Worm (Caenorhabditis elegans) whole organism, L2 larva: ENCODE results near the gene C53A5.2.

Experiments
- C34F6.9 ChIP-seq: fragments of 150-350 bp; optimal IDR thresholded peaks from 2 replicates; lab custom pipeline; 2014; ENCODE audit warnings: missing biosample characterization, missing genetic modification characterization
- F13H6.1 ChIP-seq: sonication (generic microtip); optimal IDR thresholded peaks from 2 replicates; lab custom pipeline; 2016; ENCODE audit warnings: missing genetic modification characterization, missing compliant biosample characterization
- R02D3.7 ChIP-seq: fragments of 150-350 bp; optimal IDR thresholded peaks from 2 replicates; lab custom pipeline; 2014; ENCODE audit warnings: missing biosample characterization, missing genetic modification characterization
- Y55F3AM.14 ChIP-seq: fragments of 200-800 bp; sonication (Bioruptor generic); optimal IDR thresholded peaks from 2 replicates; lab custom pipeline; 2018; ENCODE audit warnings: mild to moderate bottlenecking, missing genetic modification characterization, missing compliant biosample characterization
- ZK546.5 ChIP-seq: sonication (generic microtip); optimal IDR thresholded peaks from 2 replicates; lab custom pipeline; 2017; ENCODE audit warnings: missing biosample characterization, missing genetic modification characterization
- alr-1 ChIP-seq: fragments of 150-350 bp; optimal IDR thresholded peaks from 2 replicates; lab custom pipeline; 2014; ENCODE audit warnings: missing biosample characterization, missing genetic modification characterization
- aly-2 ChIP-seq: fragments of 150-350 bp; optimal IDR thresholded peaks from 2 replicates; lab custom pipeline; 2014; ENCODE audit warnings: missing biosample characterization, missing genetic modification characterization
- ama-1 ChIP-seq: fragments of 150-350 bp; optimal IDR thresholded peaks from 2 replicates; lab custom pipeline; 2018; ENCODE audit warnings: inconsistent platforms
- blmp-1 ChIP-seq: sonication (generic microtip); optimal IDR thresholded peaks from 2 replicates; lab custom pipeline; 2017; ENCODE audit warnings: missing genetic modification characterization, mild to moderate bottlenecking, missing compliant biosample characterization, antibody characterized with exemption, moderate library complexity; ENCODE audit not compliant: insufficient read depth
- ceh-16 ChIP-seq: fragments of 150-350 bp; optimal IDR thresholded peaks from 2 replicates; lab custom pipeline; 2014; ENCODE audit warnings: missing biosample characterization, missing genetic modification characterization
- ceh-82 ChIP-seq: fragments of 150-350 bp; optimal IDR thresholded peaks from 2 replicates; lab custom pipeline; 2014; ENCODE audit warnings: missing biosample characterization, missing genetic modification characterization
- crh-2 ChIP-seq: sonication (generic microtip); optimal IDR thresholded peaks from 2 replicates; lab custom pipeline; 2017; ENCODE audit warnings: missing biosample characterization, missing genetic modification characterization
- dmd-4 ChIP-seq: sonication (generic microtip); optimal IDR thresholded peaks from 2 replicates; lab custom pipeline; 2017; ENCODE audit warnings: missing biosample characterization, missing genetic modification characterization
- egl-27 ChIP-seq: sonication (generic microtip); optimal IDR thresholded peaks from 3 replicates; lab custom pipeline; 2017; ENCODE audit warnings: missing biosample characterization, missing genetic modification reagents, missing genetic modification characterization
- elt-1 ChIP-seq: fragments of 150-350 bp; optimal IDR thresholded peaks from 2 replicates; lab custom pipeline; 2014; ENCODE audit warnings: missing biosample characterization, missing genetic modification characterization
- elt-3 ChIP-seq: sonication (generic microtip); optimal IDR thresholded peaks from 2 replicates; lab custom pipeline; 2017; ENCODE audit warnings: missing biosample characterization, missing genetic modification characterization
- fos-1 ChIP-seq: fragments of 150-350 bp; optimal IDR thresholded peaks from 2 replicates; lab custom pipeline; 2014; ENCODE audit warnings: missing biosample characterization, missing genetic modification characterization
- gmeb-1 ChIP-seq: fragments of 150-350 bp; optimal IDR thresholded peaks from 2 replicates; lab custom pipeline; 2014; ENCODE audit warnings: missing biosample characterization, missing genetic modification characterization
- lin-11 ChIP-seq: fragments of 150-350 bp; sonication (generic microtip); optimal IDR thresholded peaks from 2 replicates; lab custom pipeline; 2014; ENCODE audit warnings: missing biosample characterization, missing genetic modification characterization, inconsistent platforms, mixed read lengths
- lin-39 ChIP-seq: fragments of 150-350 bp; optimal IDR thresholded peaks from 2 replicates; lab custom pipeline; 2014; ENCODE audit warnings: missing biosample characterization, missing genetic modification reagents, missing genetic modification characterization
- lsy-2 ChIP-seq, 2 experiments: fragments of 150-350 bp in 1 of 2; sonication (generic microtip) in 1 of 2; optimal IDR thresholded peaks; 2 replicates each; lab custom pipeline; 2014 to 2017; ENCODE audit warnings: missing biosample characterization in 2 of 2, missing genetic modification characterization in 2 of 2
- mab-5 ChIP-seq: fragments of 150-350 bp; optimal IDR thresholded peaks from 2 replicates; lab custom pipeline; 2014; ENCODE audit warnings: missing biosample characterization, missing genetic modification characterization
- mbf-1 ChIP-seq: sonication (generic microtip); optimal IDR thresholded peaks from 2 replicates; lab custom pipeline; 2017; ENCODE audit warnings: missing biosample characterization, missing genetic modification characterization
- mdl-1 ChIP-seq, 2 experiments: fragments of 150-350 bp in 1 of 2; sonication (generic microtip) in 1 of 2; optimal IDR thresholded peaks; 2 replicates each; lab custom pipeline; 2017; ENCODE audit warnings: missing biosample characterization in 2 of 2, missing genetic modification characterization in 2 of 2
- nhr-10 ChIP-seq: sonication (generic microtip); optimal IDR thresholded peaks from 2 replicates; lab custom pipeline; 2017; ENCODE audit warnings: missing biosample characterization, missing genetic modification characterization
- nhr-11 ChIP-seq: fragments of 150-350 bp; optimal IDR thresholded peaks from 2 replicates; lab custom pipeline; 2014; ENCODE audit warnings: missing biosample characterization, missing genetic modification characterization
- nhr-12 ChIP-seq: fragments of 150-350 bp; optimal IDR thresholded peaks from 2 replicates; lab custom pipeline; 2014; ENCODE audit warnings: missing biosample characterization, missing genetic modification characterization
- nhr-129 ChIP-seq: fragments of 150-350 bp; optimal IDR thresholded peaks from 2 replicates; lab custom pipeline; 2014; ENCODE audit warnings: missing biosample characterization, missing genetic modification characterization
- nhr-21 ChIP-seq: fragments of 150-350 bp; optimal IDR thresholded peaks from 2 replicates; lab custom pipeline; 2014; ENCODE audit warnings: missing biosample characterization, missing genetic modification characterization
- nhr-23 ChIP-seq: fragments of 150-350 bp; optimal IDR thresholded peaks from 2 replicates; lab custom pipeline; 2014; ENCODE audit warnings: missing biosample characterization, missing genetic modification reagents, missing genetic modification characterization
- nhr-237 ChIP-seq: fragments of 150-350 bp; optimal IDR thresholded peaks from 2 replicates; lab custom pipeline; 2014; ENCODE audit warnings: missing biosample characterization, missing genetic modification characterization
- nhr-25 ChIP-seq: fragments of 150-350 bp; sonication (generic microtip); optimal IDR thresholded peaks from 3 replicates; lab custom pipeline; 2014; ENCODE audit warnings: missing biosample characterization, missing genetic modification characterization
- nhr-6 ChIP-seq: fragments of 150-350 bp; optimal IDR thresholded peaks from 2 replicates; lab custom pipeline; 2014; ENCODE audit warnings: missing biosample characterization, missing genetic modification characterization
- nhr-77 ChIP-seq: fragments of 150-350 bp; optimal IDR thresholded peaks from 2 replicates; lab custom pipeline; 2014; ENCODE audit warnings: missing biosample characterization, missing genetic modification characterization
- peb-1 ChIP-seq: fragments of 150-350 bp; optimal IDR thresholded peaks from 2 replicates; lab custom pipeline; 2014; ENCODE audit warnings: missing biosample characterization, missing genetic modification characterization
- skn-1 ChIP-seq: sonication (generic microtip); optimal IDR thresholded peaks from 2 replicates; lab custom pipeline; 2017; ENCODE audit warnings: missing biosample characterization, missing genetic modification characterization
- sma-3 ChIP-seq: sonication (generic microtip); optimal IDR thresholded peaks from 2 replicates; lab custom pipeline; 2016; ENCODE audit warnings: missing genetic modification reagents, missing genetic modification characterization, missing compliant biosample characterization
- sma-9 ChIP-seq, 2 experiments: fragments of 150-350 bp in 1 of 2; sonication (generic microtip) in 1 of 2; optimal IDR thresholded peaks; 2 replicates each; lab custom pipeline; 2014 to 2016; ENCODE audit warnings: missing genetic modification characterization in 2 of 2, mild to moderate bottlenecking in 1 of 2, missing biosample characterization in 1 of 2, missing compliant biosample characterization in 1 of 2, missing genetic modification reagents in 1 of 2, moderate library complexity in 1 of 2
- unc-39 ChIP-seq: fragments of 150-350 bp; optimal IDR thresholded peaks from 2 replicates; lab custom pipeline; 2014; ENCODE audit warnings: missing biosample characterization, missing genetic modification characterization
- unc-55 ChIP-seq: fragments of 150-350 bp; sonication (generic microtip); optimal IDR thresholded peaks from 3 replicates; lab custom pipeline; 2014; ENCODE audit warnings: missing biosample characterization, missing genetic modification reagents, missing genetic modification characterization
- unc-62 ChIP-seq: fragments of 150-350 bp; optimal IDR thresholded peaks from 2 replicates; lab custom pipeline; 2014; ENCODE audit warnings: missing biosample characterization, missing genetic modification reagents, missing genetic modification characterization
- ztf-1 ChIP-seq: fragments of 200-800 bp; sonication (Bioruptor generic); conservative IDR thresholded peaks from 2 replicates; pipeline ENCODE4 v1.3.6; 2022; ENCODE audit warnings: missing genetic modification characterization, missing compliant biosample characterization
- ztf-11 ChIP-seq: sonication (generic microtip); optimal IDR thresholded peaks from 2 replicates; lab custom pipeline; 2017; ENCODE audit warnings: missing biosample characterization, missing genetic modification characterization
- ztf-4 ChIP-seq: fragments of 150-350 bp; optimal IDR thresholded peaks from 2 replicates; lab custom pipeline; 2014; ENCODE audit warnings: missing biosample characterization, missing genetic modification characterization

Gene C53A5.2

DNA sequence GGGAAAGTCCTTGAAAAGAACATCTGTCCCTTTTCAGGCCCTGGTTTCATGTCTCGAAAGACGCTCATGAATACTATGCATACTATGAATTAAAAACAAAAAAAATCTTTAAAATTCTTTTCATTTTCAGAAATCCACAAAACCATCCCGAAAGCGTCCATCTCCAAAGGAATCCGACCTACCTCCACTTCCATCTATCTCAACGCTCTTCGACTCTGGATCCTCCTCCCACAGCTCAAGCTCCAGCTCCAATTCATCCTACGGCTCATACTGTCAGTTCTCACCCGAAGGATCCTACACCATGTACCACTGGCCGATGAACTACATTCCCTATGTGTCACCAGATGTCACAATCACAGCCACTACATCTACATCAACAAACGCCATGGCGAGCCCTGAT is 14.4 kb downstream of the C53A5.2 start:
- TF ChIP-seq mbf-1 (tag; lab: Kevin White, UChicago) (no peak), mdl-1 (tag; optimal IDR thresholded peaks at IDR 0.05; lab: Kevin White, UChicago) (no peak), ceh-16 (tag; lab: Kevin White, UChicago) (no peak), egl-27 (tag; lab: Kevin White, UChicago) (no peak), nhr-129 (tag; lab: Kevin White, UChicago) (no peak), ama-1 (lab: Kevin White, UChicago) (no peak), lin-39 (tag; lab: Kevin White, UChicago) (no peak), ztf-11 (tag; lab: Kevin White, UChicago) (no peak), mab-5 (tag; lab: Kevin White, UChicago) (no peak), blmp-1 (no peak), skn-1 (tag; lab: Kevin White, UChicago) (no peak), ztf-1 (GFP tag; lab: Robert Waterston, UW) (no peak), sma-9 (GFP tag; optimal IDR thresholded peaks at IDR 0.05; lab: Kevin White, UChicago) (no peak), sma-9 (tag; optimal IDR thresholded peaks at IDR 0.05; lab: Kevin White, UChicago) (no peak), nhr-12 (tag; lab: Kevin White, UChicago) (no peak), Y55F3AM.14 (GFP tag; lab: Kevin White, UChicago) (no peak), unc-55 (GFP tag; lab: Kevin White, UChicago) (no peak)

DNA sequence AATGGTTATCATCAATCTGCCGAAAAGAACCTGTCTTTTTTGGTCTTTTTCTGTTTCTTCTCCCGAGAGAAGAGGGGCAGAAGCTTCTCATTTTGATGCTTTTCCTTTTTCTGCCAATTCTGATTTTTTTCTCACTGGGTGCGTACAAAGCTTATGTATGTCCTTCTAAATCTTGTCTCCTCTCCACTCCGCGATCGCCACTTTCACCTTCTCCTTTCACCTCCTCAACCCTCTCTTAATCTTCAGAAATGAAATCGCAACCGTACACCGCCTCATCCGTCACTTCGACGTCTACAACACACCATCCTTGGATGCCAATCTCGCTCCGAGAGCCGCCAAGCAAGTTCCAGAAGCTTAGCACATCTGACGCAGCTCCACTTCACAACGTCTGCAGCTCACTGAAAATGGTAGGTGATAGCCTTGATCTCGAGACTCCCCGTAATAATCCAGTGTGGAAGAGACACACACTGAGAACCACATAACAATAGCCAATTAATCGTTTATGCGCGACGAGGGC is 14.9 kb downstream of the C53A5.2 start, which contains the start of gene R02D5.1:
Gene R02D5.1, plus strand, starts transcription at position 245 of the 517 bp plus-strand sequence.
- TF ChIP-seq C34F6.9 (no peak), F13H6.1 (no peak), fos-1 (tag; lab: Kevin White, UChicago) (no peak), R02D3.7 (tag; lab: Kevin White, UChicago) (no peak), lin-11 (no peak), peb-1 (tag; lab: Kevin White, UChicago) (no peak), nhr-12 (tag; lab: Kevin White, UChicago) (no peak), alr-1 (tag; lab: Kevin White, UChicago) (no peak), blmp-1 (peak; percentile 88)
- TF ChIP-seq, all 48 proteins: peak for 1

DNA sequence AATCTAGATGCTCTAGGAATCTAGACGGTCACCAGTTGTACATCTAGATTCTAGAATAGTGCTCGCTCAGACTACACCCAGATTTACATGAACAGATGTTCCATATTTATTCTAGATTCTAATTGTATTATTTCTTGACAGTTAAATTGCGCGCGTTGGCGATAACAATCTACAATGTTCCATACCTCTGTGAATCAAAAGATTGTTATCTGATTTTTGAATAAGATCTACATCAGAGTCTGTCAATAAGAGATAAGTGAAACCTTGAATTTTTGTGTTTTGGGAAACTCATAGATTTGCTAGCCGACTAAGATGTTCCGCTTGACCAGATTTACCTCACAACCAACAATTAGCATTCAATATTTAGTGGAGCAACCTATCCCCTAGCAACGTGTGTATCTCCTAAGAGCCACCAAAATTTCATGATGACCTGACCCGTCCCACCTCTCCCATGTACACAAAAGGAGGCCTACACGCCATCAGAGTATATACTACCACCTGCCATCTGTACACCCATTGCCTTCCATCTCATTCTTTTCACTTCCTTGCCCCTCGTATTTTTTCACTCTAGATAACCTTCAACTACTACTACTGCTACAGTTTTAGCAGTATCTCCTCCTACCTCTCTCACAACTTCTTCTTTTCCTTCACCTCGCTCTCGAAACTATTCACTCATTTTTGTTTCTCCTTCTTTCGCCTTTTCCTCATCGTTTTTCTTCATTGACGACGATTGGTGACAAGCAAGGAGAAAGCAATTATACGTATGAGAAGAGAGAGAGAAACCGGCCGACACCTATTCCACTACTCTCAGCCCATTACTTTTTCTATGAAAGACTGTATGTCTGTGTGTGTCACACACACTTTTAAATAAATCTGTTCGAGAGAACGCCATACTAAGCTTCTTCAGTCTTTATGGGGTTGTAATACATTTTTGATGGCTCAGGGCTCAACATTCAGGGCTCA is 16.0 kb downstream of the C53A5.2 start:
- TF ChIP-seq F13H6.1 (no peak), sma-9 (GFP tag; optimal IDR thresholded peaks at IDR 0.05; lab: Kevin White, UChicago) (peak; percentile 94), sma-9 (tag; optimal IDR thresholded peaks at IDR 0.05; lab: Kevin White, UChicago) (no peak), nhr-129 (tag; lab: Kevin White, UChicago) (no peak), elt-3 (tag; lab: Kevin White, UChicago) (no peak), gmeb-1 (no peak), unc-62 (GFP tag; lab: Kevin White, UChicago) (no peak), nhr-10 (tag; lab: Kevin White, UChicago) (no peak), ZK546.5 (tag; lab: Kevin White, UChicago) (no peak), fos-1 (tag; lab: Kevin White, UChicago) (no peak), Y55F3AM.14 (GFP tag; lab: Kevin White, UChicago) (no peak), peb-1 (tag; lab: Kevin White, UChicago) (no peak), sma-3 (GFP tag; lab: Kevin White, UChicago) (no peak), C34F6.9 (no peak), nhr-6 (no peak), ztf-4 (tag; lab: Kevin White, UChicago) (no peak), ceh-82 (no peak), nhr-237 (no peak), unc-55 (GFP tag; lab: Kevin White, UChicago) (no peak), mdl-1 (tag; optimal IDR thresholded peaks at IDR 0.05; lab: Kevin White, UChicago) (no peak), ceh-16 (tag; lab: Kevin White, UChicago) (peak; percentile 100), nhr-25 (peak; percentile 84), mab-5 (tag; lab: Kevin White, UChicago) (no peak), ztf-1 (GFP tag; lab: Robert Waterston, UW) (no peak), ama-1 (lab: Kevin White, UChicago) (no peak), lsy-2 (tag; optimal IDR thresholded peaks at IDR 0.05; lab: Kevin White, UChicago) (peak in 1 of 2 experiments; percentile 15), R02D3.7 (tag; lab: Kevin White, UChicago) (no peak), nhr-21 (tag; lab: Kevin White, UChicago) (no peak), dmd-4 (no peak), nhr-77 (tag; lab: Kevin White, UChicago) (no peak), aly-2 (no peak), egl-27 (tag; lab: Kevin White, UChicago) (peak; percentile 84), lin-11 (no peak), elt-1 (peak; percentile 100), mbf-1 (tag; lab: Kevin White, UChicago) (no peak), crh-2 (tag; lab: Kevin White, UChicago) (no peak), nhr-11 (tag; lab: Kevin White, UChicago) (no peak), skn-1 (tag; lab: Kevin White, UChicago) (no peak), unc-39 (tag; lab: Kevin White, UChicago) (no peak), nhr-23 (tag; lab: Kevin White, UChicago) (peak; percentile 98)
